Worm (Caenorhabditis elegans) whole organism, L3 larva: ENCODE data around the gene ZC262.2.
A peak's percentile ranks its signal among the peaks of the same experiment; 100 is the strongest.

Experiments used
- aly-2 ChIP-seq: fragments of 150-350 bp; optimal IDR thresholded peaks from 2 replicates; lab custom pipeline; 2014; ENCODE audit warnings: missing biosample characterization, missing genetic modification characterization
- fkh-10 ChIP-seq: sonication (generic microtip); optimal IDR thresholded peaks from 2 replicates; lab custom pipeline; 2017; ENCODE audit warnings: missing biosample characterization, missing genetic modification reagents, missing genetic modification characterization
- hmg-11 ChIP-seq: sonication (generic microtip); optimal IDR thresholded peaks from 2 replicates; lab custom pipeline; 2016; ENCODE audit warnings: missing genetic modification characterization, missing compliant biosample characterization
- nhr-12 ChIP-seq: fragments of 150-350 bp; optimal IDR thresholded peaks from 2 replicates; lab custom pipeline; 2014; ENCODE audit warnings: missing biosample characterization, missing genetic modification characterization
- nhr-76 ChIP-seq: fragments of 150-350 bp; sonication (generic microtip); optimal IDR thresholded peaks from 5 replicates; lab custom pipeline; 2014; ENCODE audit warnings: missing biosample characterization, missing genetic modification characterization
- pha-4 ChIP-seq: fragments of 150-350 bp; optimal IDR thresholded peaks from 2 replicates; lab custom pipeline; 2014; ENCODE audit warnings: missing biosample characterization, missing genetic modification reagents, missing genetic modification characterization

ce11 chrIII:8354644-8355461 is 23.0 kb downstream of the ZC262.2 start, which contains the start of gene unc-116:
- TF ChIP-seq aly-2 (tag; lab: Kevin White, UChicago) (no peak), nhr-76 (tag; lab: Kevin White, UChicago) (no peak), hmg-11 (tag; lab: Kevin White, UChicago) (no peak), fkh-10 (GFP tag; lab: Kevin White, UChicago) (no peak), nhr-12 (no peak), pha-4 (tag; lab: Kevin White, UChicago) (peak; percentile 87)
